Fruit fly (Drosophila melanogaster): ENCODE results near the gene CG33333.
A peak's percentile ranks its signal among the peaks of the same experiment; 100 is the strongest.

The CG33333 gene

DNA sequence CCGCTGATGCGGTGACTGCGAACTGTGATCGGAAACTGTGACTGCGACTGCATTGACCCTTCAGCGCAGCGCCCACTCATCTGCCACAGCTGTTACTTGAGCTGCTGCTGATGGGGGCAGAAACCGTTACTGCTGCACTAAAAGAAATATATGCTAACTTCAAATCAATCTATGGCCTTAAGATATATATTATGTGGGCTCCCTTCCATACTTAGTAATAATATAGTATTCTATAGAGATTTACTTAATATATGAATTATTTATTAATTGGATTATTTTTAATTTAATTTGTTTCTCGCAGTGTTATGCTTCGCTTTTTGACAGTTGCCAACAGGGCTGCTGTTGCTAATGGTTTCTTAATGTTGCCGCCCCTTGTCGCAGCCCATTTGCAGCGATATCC is 38.2 kb upstream of the CG33333 start (continued):
- TF ChIP-seq her (GFP tag; optimal IDR thresholded peaks at IDR 0.05), result no peak
- no peak for TF ChIP-seq CG7786 (GFP tag; optimal IDR thresholded peaks at IDR 0.05)
- no peak for TF ChIP-seq CG7963 (GFP tag; IDR thresholded peaks at IDR 0.05; ENCODE audit: partially characterized antibody)
- TF ChIP-seq CG15479 (GFP tag; optimal IDR thresholded peaks at IDR 0.05), result no peak
- peak; percentile 34; the same call in 1 of the 2 replicates for TF ChIP-seq CG31441 (GFP tag; IDR thresholded peaks at IDR 0.05)
- peak; percentile 12 for TF ChIP-seq unpg (GFP tag; optimal IDR thresholded peaks at IDR 0.05)
- TF ChIP-seq CG12299 (tag; optimal IDR thresholded peaks at IDR 0.05), result no peak
- TF ChIP-seq gem (tag; optimal IDR thresholded peaks at IDR 0.05), result peak; percentile 45
- peak; percentile 22 for TF ChIP-seq Oli (tag; optimal IDR thresholded peaks at IDR 0.05)
- no peak for TF ChIP-seq hb (GFP tag; IDR thresholded peaks at IDR 0.05; ENCODE audit: partially characterized antibody)
- TF ChIP-seq Dp (GFP tag; optimal IDR thresholded peaks at IDR 0.05), result no peak
- TF ChIP-seq p53 (GFP tag; optimal IDR thresholded peaks at IDR 0.05), result no peak
- TF ChIP-seq CG9797 (GFP tag; optimal IDR thresholded peaks at IDR 0.05), result no peak
- TF ChIP-seq CG11560 (tag; IDR thresholded peaks at IDR 0.05), result 0 out of 3 replicates have a peak, but pooled peaks have one; percentile 5
- no peak for TF ChIP-seq Spps (tag; optimal IDR thresholded peaks at IDR 0.05)
- no peak for TF ChIP-seq CG4424 (GFP tag; optimal IDR thresholded peaks at IDR 0.05)
- 0 out of 2 replicates have a peak, but pooled peaks have one; percentile 21 for TF ChIP-seq ssp (GFP tag; IDR thresholded peaks at IDR 0.05)
- no peak for TF ChIP-seq CG32772 (GFP tag; IDR thresholded peaks at IDR 0.05)
- TF ChIP-seq ttk (GFP tag; IDR thresholded peaks at IDR 0.05), result 0 out of 2 replicates have a peak, but pooled peaks have one; percentile 32
- peak; percentile 37 for TF ChIP-seq dmrt99B (tag; optimal IDR thresholded peaks at IDR 0.05)
- peak; percentile 48 for TF ChIP-seq CG11504 (tag; optimal IDR thresholded peaks at IDR 0.05)
- no peak for TF ChIP-seq CG16813 (GFP tag; IDR thresholded peaks at IDR 0.05; ENCODE audit: partially characterized antibody)
- TF ChIP-seq CG3995 (GFP tag; optimal IDR thresholded peaks at IDR 0.05), result peak; percentile 90
- peak; percentile 4 for TF ChIP-seq CG2678 (tag; optimal IDR thresholded peaks at IDR 0.05)
- peak; percentile 47; the same call in 1 of the 3 replicates for TF ChIP-seq tgo (GFP tag; IDR thresholded peaks at IDR 0.05)
- TF ChIP-seq ci (GFP tag; IDR thresholded peaks at IDR 0.05), result no peak
- TF ChIP-seq dysf (GFP tag; IDR thresholded peaks at IDR 0.05), result peak; percentile 46; the same call in 2 of the 3 replicates
- no peak for TF ChIP-seq gcm (GFP tag; optimal IDR thresholded peaks at IDR 0.05)
- no peak for TF ChIP-seq usp (GFP tag; optimal IDR thresholded peaks at IDR 0.05)
- no peak for TF ChIP-seq trem (tag; optimal IDR thresholded peaks at IDR 0.05)
- TF ChIP-seq crol (GFP tag; IDR thresholded peaks at IDR 0.05), result no peak
- no peak for TF ChIP-seq Stat92E (GFP tag; optimal IDR thresholded peaks at IDR 0.05)
- TF ChIP-seq sr (GFP tag; IDR thresholded peaks at IDR 0.05), result peak; percentile 22; the same call in 1 of the 3 replicates
- peak; percentile 19; the same call in 1 of the 2 replicates for TF ChIP-seq CG1024 (GFP tag; IDR thresholded peaks at IDR 0.05)
- no peak for TF ChIP-seq CoRest (tag; optimal IDR thresholded peaks at IDR 0.05)
- no peak for TF ChIP-seq CG15601 (tag; optimal IDR thresholded peaks at IDR 0.05)
- peak; percentile 0 for TF ChIP-seq Blimp-1 (GFP tag; optimal IDR thresholded peaks at IDR 0.05)
- TF ChIP-seq cg (GFP tag; optimal IDR thresholded peaks at IDR 0.05), result no peak
- TF ChIP-seq tin (GFP tag; optimal IDR thresholded peaks at IDR 0.05), result peak; percentile 6
- TF ChIP-seq CG32767 (GFP tag; IDR thresholded peaks at IDR 0.05), result no peak
- TF ChIP-seq CG8281 (tag; optimal IDR thresholded peaks at IDR 0.05), result no peak
- TF ChIP-seq cato (GFP tag; optimal IDR thresholded peaks at IDR 0.05; ENCODE audit: borderline replicate concordance), result no peak
- TF ChIP-seq CG43689 (GFP tag; IDR thresholded peaks at IDR 0.05), result no peak
- TF ChIP-seq Xrp1 (GFP tag; IDR thresholded peaks at IDR 0.05), result peak; percentile 45

Measured in whole organism, embryonic.